Worm (Caenorhabditis elegans): ENCODE results near the gene srh-303.

Gene srh-303

ce11 chrV:17795655-17796054 is 35.8 kb upstream of the srh-303 start, which contains the start of gene srh-288:
srh-288 (minus strand) TSS chrV:17795755.
- TF ChIP-seq nhr-11 (tag; optimal IDR thresholded peaks at IDR 0.05): no peak
- no peak for TF ChIP-seq ceh-24 (tag; optimal IDR thresholded peaks at IDR 0.05)
- no peak for TF ChIP-seq ceh-34 (tag; optimal IDR thresholded peaks at IDR 0.05)
- no peak for TF ChIP-seq eyg-1 (tag; optimal IDR thresholded peaks at IDR 0.05)
- no peak for TF ChIP-seq ets-4 (tag; optimal IDR thresholded peaks at IDR 0.05)
- TF ChIP-seq pha-4 (tag; optimal IDR thresholded peaks at IDR 0.05): no peak
- TF ChIP-seq npax-4 (tag; optimal IDR thresholded peaks at IDR 0.05): no peak
- no peak for TF ChIP-seq nfya-1 (tag; optimal IDR thresholded peaks at IDR 0.05)
- TF ChIP-seq fkh-10 (GFP tag; optimal IDR thresholded peaks at IDR 0.05): no peak
- no peak for TF ChIP-seq che-1 (tag; optimal IDR thresholded peaks at IDR 0.05)
- TF ChIP-seq zip-5 (tag; optimal IDR thresholded peaks at IDR 0.05): no peak
- no peak for TF ChIP-seq ceh-31 (tag; optimal IDR thresholded peaks at IDR 0.05)
- TF ChIP-seq pqm-1 (tag; optimal IDR thresholded peaks at IDR 0.05): no peak
- TF ChIP-seq ttx-3 (tag; optimal IDR thresholded peaks at IDR 0.05): no peak
- no peak for TF ChIP-seq pha-2 (tag; optimal IDR thresholded peaks at IDR 0.05)

DNA sequence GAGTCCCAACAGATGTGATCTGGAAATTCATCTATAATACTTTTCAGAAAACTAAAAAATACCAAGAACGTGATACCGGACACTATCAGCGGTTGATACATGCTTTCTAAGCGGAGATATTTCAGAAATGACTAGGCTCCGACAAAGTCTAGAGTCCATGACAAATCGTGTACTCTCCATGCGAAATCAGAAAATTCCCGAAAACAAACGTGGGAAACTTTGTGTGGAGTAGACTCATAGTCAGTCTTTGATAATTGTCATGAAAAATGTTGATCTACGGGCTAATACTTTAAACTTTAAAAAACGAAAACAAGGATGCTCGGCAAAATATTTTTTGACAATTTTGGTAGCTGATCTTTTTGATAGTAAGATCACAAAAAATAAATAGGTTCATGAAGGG is 32.7 kb upstream of the srh-303 start, which contains the start of gene srx-18:
Gene srx-18, minus strand, starts transcription at position 101 of the 400 bp plus-strand sequence.
- TF ChIP-seq C38D4.7 (GFP tag; optimal IDR thresholded peaks at IDR 0.05) (no peak), npax-4 (tag; optimal IDR thresholded peaks at IDR 0.05) (no peak), dve-1 (tag; optimal IDR thresholded peaks at IDR 0.05) (no peak), fkh-6 (tag; optimal IDR thresholded peaks at IDR 0.05) (no peak), madf-2 (tag; optimal IDR thresholded peaks at IDR 0.05) (no peak), ceh-34 (tag; optimal IDR thresholded peaks at IDR 0.05) (no peak), rnt-1 (tag; optimal IDR thresholded peaks at IDR 0.05) (no peak), hlh-13 (GFP tag; optimal IDR thresholded peaks at IDR 0.05) (no peak), mec-3 (tag; optimal IDR thresholded peaks at IDR 0.05; ENCODE audit: borderline replicate concordance) (no peak), sox-4 (tag; optimal IDR thresholded peaks at IDR 0.05) (no peak), unc-86 (tag; optimal IDR thresholded peaks at IDR 0.05) (no peak), F13H6.1 (tag; optimal IDR thresholded peaks at IDR 0.05) (no peak), eyg-1 (tag; optimal IDR thresholded peaks at IDR 0.05) (no peak), unc-55 (GFP tag; optimal IDR thresholded peaks at IDR 0.05) (no peak), hlh-30 (tag; optimal IDR thresholded peaks at IDR 0.05; ENCODE audit: insufficient read depth) (no peak)

- TF ChIP-seq syd-9 (tag; optimal IDR thresholded peaks at IDR 0.05) (no peak), ceh-34 (tag; optimal IDR thresholded peaks at IDR 0.05) (no peak), gmeb-2 (tag; optimal IDR thresholded peaks at IDR 0.05) (no peak), pag-3 (tag; optimal IDR thresholded peaks at IDR 0.05; ENCODE audit: borderline replicate concordance) (no peak), ceh-48 (tag; optimal IDR thresholded peaks at IDR 0.05) (no peak), unc-3 (GFP tag; conservative IDR thresholded peaks at IDR 0.05) (no peak), unc-3 (tag; optimal IDR thresholded peaks at IDR 0.05) (no peak), ceh-31 (tag; optimal IDR thresholded peaks at IDR 0.05) (no peak), T23F11.4 (GFP tag; optimal IDR thresholded peaks at IDR 0.05) (no peak), tbx-2 (tag; optimal IDR thresholded peaks at IDR 0.05) (no peak), fkh-10 (GFP tag; optimal IDR thresholded peaks at IDR 0.05) (no peak), eyg-1 (tag; optimal IDR thresholded peaks at IDR 0.05) (no peak), sdc-2 (tag; optimal IDR thresholded peaks at IDR 0.05) (no peak)
These were observed 30.9 kb upstream of the srh-303 start, which contains the start of gene srh-287 for ce11 chrV:17800538-17800937. srh-287 (plus strand) TSS chrV:17800838.

ce11 chrV:17802519-17802918 is 28.9 kb upstream of the srh-303 start, which contains the start of the genes Y94A7B.11 and srh-292:
Y94A7B.11 (minus strand) TSS chrV:17802619.
srh-292 (plus strand) TSS chrV:17802769.
- TF ChIP-seq nhr-11 (tag; optimal IDR thresholded peaks at IDR 0.05) (no peak), pha-2 (tag; optimal IDR thresholded peaks at IDR 0.05) (no peak), ceh-6 (GFP tag; optimal IDR thresholded peaks at IDR 0.05) (no peak), sox-4 (tag; optimal IDR thresholded peaks at IDR 0.05) (no peak), ttx-3 (tag; optimal IDR thresholded peaks at IDR 0.05) (no peak), madf-2 (tag; optimal IDR thresholded peaks at IDR 0.05) (no peak), ahr-1 (tag; optimal IDR thresholded peaks at IDR 0.05) (no peak), pat-9 (tag; optimal IDR thresholded peaks at IDR 0.05) (no peak), elt-4 (tag; optimal IDR thresholded peaks at IDR 0.05) (no peak), sdc-2 (tag; optimal IDR thresholded peaks at IDR 0.05) (no peak), npax-4 (tag; optimal IDR thresholded peaks at IDR 0.05) (no peak)

All from whole organism, late embryonic.